Fruit fly (Drosophila melanogaster): ENCODE results near the gene Inx5.

The Inx5 gene

dm6 chrX:19159942-19160341 lies 10.7 kb downstream of the Inx5 start (continued):
- TF ChIP-seq Sox14 (GFP tag; optimal IDR thresholded peaks at IDR 0.05): peak; percentile 67
- TF ChIP-seq CG3032 (tag; optimal IDR thresholded peaks at IDR 0.05): peak; percentile 66
- peak; percentile 48 to 61 for TF ChIP-seq salr (GFP tag; optimal IDR thresholded peaks at IDR 0.05)
- no peak for TF ChIP-seq CG8319 (GFP tag; optimal IDR thresholded peaks at IDR 0.05)
- peak; percentile 51 for TF ChIP-seq svp (GFP tag)
- TF ChIP-seq acj6 (GFP tag; optimal IDR thresholded peaks at IDR 0.05): peak; percentile 75
- TF ChIP-seq spab (GFP tag; optimal IDR thresholded peaks at IDR 0.05): peak; percentile 55
- peak; percentile 77 for TF ChIP-seq OdsH (GFP tag; optimal IDR thresholded peaks at IDR 0.05)
- no peak for TF ChIP-seq fd85E (GFP tag; optimal IDR thresholded peaks at IDR 0.05)
- peak; percentile 53 for TF ChIP-seq CG3919 (GFP tag; optimal IDR thresholded peaks at IDR 0.05)
- peak; percentile 56 for TF ChIP-seq CG31627 (GFP tag; optimal IDR thresholded peaks at IDR 0.05)
- TF ChIP-seq Blimp-1 (GFP tag; optimal IDR thresholded peaks at IDR 0.05): peak; percentile 76
- TF ChIP-seq CG10669 (GFP tag; optimal IDR thresholded peaks at IDR 0.05): peak; percentile 62
- TF ChIP-seq fd59A (GFP tag; optimal IDR thresholded peaks at IDR 0.05): peak; percentile 62

dm6 chrX:19158519-19159289 lies 12.0 kb downstream of the Inx5 start:
- no peak for TF ChIP-seq Ets21C (GFP tag; optimal IDR thresholded peaks at IDR 0.05)
- no peak for TF ChIP-seq CG9139 (GFP tag; optimal IDR thresholded peaks at IDR 0.05)
- no peak for TF ChIP-seq pdm3 (GFP tag; optimal IDR thresholded peaks at IDR 0.05)
- no peak for TF ChIP-seq CG16779 (tag; optimal IDR thresholded peaks at IDR 0.05)
- no peak for TF ChIP-seq CG11294 (GFP tag; IDR thresholded peaks at IDR 0.05)
- TF ChIP-seq Eip75B (GFP tag; optimal IDR thresholded peaks at IDR 0.05): no peak
- TF ChIP-seq Eip78C (GFP tag): peak; percentile 71
- peak; percentile 44 for TF ChIP-seq CG3032 (tag; optimal IDR thresholded peaks at IDR 0.05)
- TF ChIP-seq Sox15 (GFP tag; optimal IDR thresholded peaks at IDR 0.05): no peak
- no peak for TF ChIP-seq Met (GFP tag; optimal IDR thresholded peaks at IDR 0.05)
- peak; percentile 28 for TF ChIP-seq CG32006 (GFP tag; optimal IDR thresholded peaks at IDR 0.05)
- no peak; the same call in 2 of the 3 replicates for TF ChIP-seq eg (GFP tag; IDR thresholded peaks at IDR 0.05)
- no peak for TF ChIP-seq cyc (GFP tag; optimal IDR thresholded peaks at IDR 0.05)
- no peak for TF ChIP-seq Hr4 (GFP tag; optimal IDR thresholded peaks at IDR 0.05)
- TF ChIP-seq acj6 (GFP tag; optimal IDR thresholded peaks at IDR 0.05): no peak
- no peak for TF ChIP-seq OdsH (GFP tag; optimal IDR thresholded peaks at IDR 0.05)
- TF ChIP-seq salr (GFP tag; optimal IDR thresholded peaks at IDR 0.05): no peak
- no peak for TF ChIP-seq lz (GFP tag; optimal IDR thresholded peaks at IDR 0.05)
- TF ChIP-seq esn (GFP tag; optimal IDR thresholded peaks at IDR 0.05): no peak
- no peak for TF ChIP-seq CG11762 (GFP tag; optimal IDR thresholded peaks at IDR 0.05; ENCODE audit: insufficient read depth)
- TF ChIP-seq CG8119 (GFP tag; IDR thresholded peaks at IDR 0.05): no peak
- TF ChIP-seq Sox102F (GFP tag; optimal IDR thresholded peaks at IDR 0.05): no peak
- TF ChIP-seq CG31627 (GFP tag; optimal IDR thresholded peaks at IDR 0.05): no peak
- no peak for TF ChIP-seq CG6163 (GFP tag; IDR thresholded peaks at IDR 0.05)
- no peak for TF ChIP-seq Eip93F (GFP tag; optimal IDR thresholded peaks at IDR 0.05)
- peak; percentile 26 for TF ChIP-seq CG10669 (GFP tag; optimal IDR thresholded peaks at IDR 0.05)
- no peak for TF ChIP-seq Smox (GFP tag; optimal IDR thresholded peaks at IDR 0.05)
- no peak for TF ChIP-seq CG7368 (GFP tag; optimal IDR thresholded peaks at IDR 0.05)
- TF ChIP-seq CG8632 (GFP tag; optimal IDR thresholded peaks at IDR 0.05): no peak
- TF ChIP-seq svp (GFP tag): peak; percentile 86
- no peak for TF ChIP-seq Lpt (GFP tag; optimal IDR thresholded peaks at IDR 0.05)
- TF ChIP-seq CG10631 (GFP tag; optimal IDR thresholded peaks at IDR 0.05): peak; percentile 7
- no peak for TF ChIP-seq CG4318 (GFP tag; optimal IDR thresholded peaks at IDR 0.05)
- no peak for TF ChIP-seq achi (GFP tag; optimal IDR thresholded peaks at IDR 0.05)
- no peak for TF ChIP-seq vri (GFP tag; optimal IDR thresholded peaks at IDR 0.05)
- TF ChIP-seq Ets96B (tag; optimal IDR thresholded peaks at IDR 0.05): peak; percentile 14
- no peak for TF ChIP-seq fd85E (GFP tag; optimal IDR thresholded peaks at IDR 0.05)
- no peak for TF ChIP-seq Blimp-1 (GFP tag; optimal IDR thresholded peaks at IDR 0.05)
- TF ChIP-seq CG11902 (GFP tag; optimal IDR thresholded peaks at IDR 0.05): no peak
- peak; percentile 4 to 11 for TF ChIP-seq ss (GFP tag; optimal IDR thresholded peaks at IDR 0.05)
- TF ChIP-seq dac (GFP tag; optimal IDR thresholded peaks at IDR 0.05): no peak
- TF ChIP-seq CG34406 (GFP tag; optimal IDR thresholded peaks at IDR 0.05): no peak
- TF ChIP-seq Hr39 (GFP tag; optimal IDR thresholded peaks at IDR 0.05): no peak
